Worm (Caenorhabditis elegans) whole organism, early embryonic: ENCODE data around the gene srlf-24.
"Not testable (repeated sequence)": the region's sequence is repeated elsewhere in the genome, so short reads cannot be mapped to it uniquely, and the experiment has no call there.

ENCODE experiments used
- B0310.2 ChIP-seq: sonication (generic microtip); optimal IDR thresholded peaks from 2 replicates; lab custom pipeline; 2016; ENCODE audit warnings: mild to moderate bottlenecking, missing genetic modification characterization, missing compliant biosample characterization
- F13C5.2 ChIP-seq: sonication (generic microtip); optimal IDR thresholded peaks from 2 replicates; lab custom pipeline; 2017; ENCODE audit warnings: mild to moderate bottlenecking, missing genetic modification characterization, inconsistent platforms, missing compliant biosample characterization
- aly-1 ChIP-seq: sonication (generic microtip); optimal IDR thresholded peaks from 2 replicates; lab custom pipeline; 2016; ENCODE audit warnings: missing genetic modification characterization, missing compliant biosample characterization
- ama-1 ChIP-seq: fragments of 150-350 bp; optimal IDR thresholded peaks from 2 replicates; lab custom pipeline; 2014
- ceh-13 ChIP-seq: fragments of 200-800 bp; sonication (Bioruptor generic); optimal IDR thresholded peaks from 2 replicates; lab custom pipeline; 2018; ENCODE audit warnings: mild to moderate bottlenecking, missing genetic modification characterization, missing compliant biosample characterization
- ceh-36 ChIP-seq: sonication (generic microtip); optimal IDR thresholded peaks from 2 replicates; lab custom pipeline; 2016; ENCODE audit warnings: missing genetic modification characterization, inconsistent platforms, missing compliant biosample characterization
- ets-7 ChIP-seq: sonication (generic microtip); optimal IDR thresholded peaks from 2 replicates; lab custom pipeline; 2016; ENCODE audit warnings: missing genotype, missing genetic modification characterization, missing compliant biosample characterization
- flt-1 ChIP-seq: fragments of 200-800 bp; sonication (Bioruptor generic); IDR thresholded peaks from 2 replicates; pipeline ENCODE4 v1.3.6; 2022; ENCODE audit warnings: missing genetic modification characterization, missing compliant biosample characterization
- hmbx-1 ChIP-seq: sonication (generic microtip); optimal IDR thresholded peaks from 2 replicates; lab custom pipeline; 2016; ENCODE audit warnings: mild to moderate bottlenecking, missing genetic modification characterization, missing compliant biosample characterization
- hmg-4 ChIP-seq: fragments of 200-800 bp; sonication (Bioruptor generic); optimal IDR thresholded peaks from 2 replicates; lab custom pipeline; 2018; ENCODE audit warnings: mild to moderate bottlenecking, missing genetic modification characterization, missing compliant biosample characterization
- hnd-1 ChIP-seq: sonication (generic microtip); optimal IDR thresholded peaks from 2 replicates; lab custom pipeline; 2016; ENCODE audit warnings: missing genetic modification characterization, missing compliant biosample characterization
- pes-1 ChIP-seq: fragments of 200-800 bp; sonication (Bioruptor generic); IDR thresholded peaks from 2 replicates; pipeline ENCODE4 v1.3.6; 2022; ENCODE audit warnings: missing genetic modification reagents, missing genetic modification characterization, missing compliant biosample characterization
- scrt-1 ChIP-seq: fragments of 200-800 bp; sonication (Bioruptor generic); IDR thresholded peaks from 2 replicates; pipeline ENCODE4 v1.3.6; 2022; ENCODE audit warnings: missing genetic modification characterization, missing compliant biosample characterization
- sea-1 ChIP-seq: fragments of 200-800 bp; sonication (Bioruptor generic); conservative IDR thresholded peaks from 2 replicates; pipeline ENCODE4 v1.3.6; 2022; ENCODE audit warnings: missing genetic modification characterization, missing compliant biosample characterization
- tbx-11 ChIP-seq: fragments of 200-800 bp; sonication (Bioruptor generic); IDR thresholded peaks from 2 replicates; pipeline ENCODE4 v1.3.6; 2022; ENCODE audit warnings: missing genetic modification characterization, missing compliant biosample characterization
- tbx-37 ChIP-seq: fragments of 200-800 bp; sonication (Bioruptor generic); conservative IDR thresholded peaks from 2 replicates; pipeline ENCODE4 v1.3.6; 2022; ENCODE audit warnings: missing genetic modification reagents, missing genetic modification characterization, missing compliant biosample characterization
- tra-4 ChIP-seq: sonication (generic microtip); optimal IDR thresholded peaks from 2 replicates; lab custom pipeline; 2017; ENCODE audit warnings: missing genetic modification characterization, missing compliant biosample characterization

The srlf-24 gene

ce11 chrIV:11105724-11106123 is at the start of gene srlf-24:
TSS of gene srlf-24 (minus strand) at chrIV:11105824.
- TF ChIP-seq hmg-4 (GFP tag; lab: Kevin White, UChicago) (no peak), hmbx-1 (tag; lab: Kevin White, UChicago) (no peak), ceh-13 (no peak), ceh-36 (tag; lab: Kevin White, UChicago) (no peak), hnd-1 (tag; lab: Kevin White, UChicago) (no peak)

- TF ChIP-seq F13C5.2 (tag; lab: Kevin White, UChicago); pes-1 (GFP tag; lab: Robert Waterston, UW); tbx-37 (GFP tag; lab: Robert Waterston, UW): not testable (repeated sequence)
These were observed 48.9 kb upstream of the srlf-24 start, which contains the start of gene C08F8.3 for ce11 chrIV:11154425-11155114. TSS of gene C08F8.3 (plus strand) at chrIV:11155044.

- TF ChIP-seq hmbx-1 (tag; lab: Kevin White, UChicago) (no peak), tbx-37 (GFP tag; lab: Robert Waterston, UW) (no peak), ama-1 (lab: Kevin White, UChicago) (no peak), flt-1 (no peak)
These were observed 45.2 kb upstream of the srlf-24 start, which contains the start of gene C08F8.2 for ce11 chrIV:11150844-11151243. TSS of gene C08F8.2 (plus strand) at chrIV:11150997.

- TF ChIP-seq flt-1 (0 out of 2 replicates have a peak, but pooled peaks have one; percentile 15), F13C5.2 (tag; lab: Kevin White, UChicago) (peak; percentile 62), pes-1 (GFP tag; lab: Robert Waterston, UW) (peak; percentile 50; the same call in 1 of the 2 replicates), sea-1 (GFP tag; lab: Robert Waterston, UW) (no peak), ets-7 (no peak)
These were observed 44.0 kb upstream of the srlf-24 start, which contains the start of the genes F01G4.6 and pfd-1 for ce11 chrIV:11149454-11150163. TSS of gene F01G4.6 (minus strand) at chrIV:11149504. TSS of gene pfd-1 (plus strand) at chrIV:11150113.

ce11 chrIV:11148788-11149366 is 43.3 kb upstream of the srlf-24 start:
- TF ChIP-seq hmg-4 (GFP tag; lab: Kevin White, UChicago) = peak; percentile 31
- no peak for TF ChIP-seq scrt-1 (GFP tag; lab: Robert Waterston, UW)

- TF ChIP-seq ceh-36 (tag; lab: Kevin White, UChicago) (no peak), tbx-37 (GFP tag; lab: Robert Waterston, UW) (no peak), tbx-11 (GFP tag; lab: Robert Waterston, UW) (no peak), ama-1 (lab: Kevin White, UChicago) (no peak), tra-4 (tag; lab: Kevin White, UChicago) (no peak), hmbx-1 (tag; lab: Kevin White, UChicago) (no peak), ceh-13 (no peak), pes-1 (GFP tag; lab: Robert Waterston, UW) (no peak), ets-7 (no peak), F13C5.2 (tag; lab: Kevin White, UChicago) (no peak), B0310.2 (tag; lab: Kevin White, UChicago) (no peak), sea-1 (GFP tag; lab: Robert Waterston, UW) (no peak), flt-1 (no peak), hmg-4 (GFP tag; lab: Kevin White, UChicago) (no peak), aly-1 (tag; lab: Kevin White, UChicago) (no peak), scrt-1 (GFP tag; lab: Robert Waterston, UW) (no peak)
These were observed 41.4 kb upstream of the srlf-24 start, which contains the start of gene pigq-1 for ce11 chrIV:11146962-11147470. TSS of gene pigq-1 (minus strand) at chrIV:11147247.

- TF ChIP-seq hmbx-1 (tag; lab: Kevin White, UChicago) = no peak
- TF ChIP-seq tbx-11 (GFP tag; lab: Robert Waterston, UW) = no peak
- TF ChIP-seq ets-7 = no peak
- TF ChIP-seq scrt-1 (GFP tag; lab: Robert Waterston, UW) = no peak
- TF ChIP-seq F13C5.2 (tag; lab: Kevin White, UChicago) = no peak
- no peak for TF ChIP-seq tbx-37 (GFP tag; lab: Robert Waterston, UW)
- TF ChIP-seq tra-4 (tag; lab: Kevin White, UChicago) = no peak
- TF ChIP-seq ceh-13 = no peak
- TF ChIP-seq aly-1 (tag; lab: Kevin White, UChicago) = no peak
- no peak for TF ChIP-seq pes-1 (GFP tag; lab: Robert Waterston, UW)
These were observed 40.9 kb upstream of the srlf-24 start for ce11 chrIV:11146492-11146891.

- TF ChIP-seq hmbx-1 (tag; lab: Kevin White, UChicago) (no peak), tbx-37 (GFP tag; lab: Robert Waterston, UW) (no peak), aly-1 (tag; lab: Kevin White, UChicago) (no peak), ets-7 (no peak), F13C5.2 (tag; lab: Kevin White, UChicago) (no peak), B0310.2 (tag; lab: Kevin White, UChicago) (no peak)
These were observed 40.3 kb upstream of the srlf-24 start for ce11 chrIV:11145929-11146339.
